Fruit fly (Drosophila melanogaster): ENCODE measurements around the gene Dph2.

Gene Dph2

dm6 chr3R:14886011-14886534 lies 7.7 kb downstream of the Dph2 start, which contains the start of the genes Rrp6, CG33331 and CG33332 (continued):
- TF ChIP-seq MESR4 (GFP tag; optimal IDR thresholded peaks at IDR 0.05) (peak; percentile 46), CG9215 (GFP tag; IDR thresholded peaks at IDR 0.05) (peak; percentile 76), zfh1 (GFP tag; IDR thresholded peaks at IDR 0.05) (peak; percentile 47; the same call in 1 of the 3 replicates), Gsc (GFP tag; IDR thresholded peaks at IDR 0.05) (no peak), grau (tag; optimal IDR thresholded peaks at IDR 0.05) (peak; percentile 80), lola (GFP tag; optimal IDR thresholded peaks at IDR 0.05) (peak in 1 of 3 experiments; percentile 69), CG4854 (GFP tag; optimal IDR thresholded peaks at IDR 0.05) (peak; percentile 31), CG17612 (GFP tag; IDR thresholded peaks at IDR 0.05) (no peak), CG4360 (GFP tag; IDR thresholded peaks at IDR 0.05) (no peak), pros (GFP tag; optimal IDR thresholded peaks at IDR 0.05) (no peak), Taf1 (GFP tag; IDR thresholded peaks at IDR 0.05) (peak; percentile 10; the same call in 1 of the 2 replicates), Trl (optimal IDR thresholded peaks at IDR 0.05) (no peak), Trl (GFP tag; optimal IDR thresholded peaks at IDR 0.05) (peak; percentile 68), HLHmδ (GFP tag; optimal IDR thresholded peaks at IDR 0.05) (no peak), org-1 (GFP tag; optimal IDR thresholded peaks at IDR 0.05) (peak; percentile 26), CG9817 (tag; optimal IDR thresholded peaks at IDR 0.05) (peak; percentile 84), Side (GFP tag; optimal IDR thresholded peaks at IDR 0.05) (peak; percentile 35), lov (optimal IDR thresholded peaks at IDR 0.05) (no peak), lov (GFP tag; IDR thresholded peaks at IDR 0.05) (no peak), CG5180 (GFP tag; optimal IDR thresholded peaks at IDR 0.05) (no peak), fd96Cb (tag; optimal IDR thresholded peaks at IDR 0.05) (peak; percentile 18), CG3838 (GFP tag; optimal IDR thresholded peaks at IDR 0.05) (peak; percentile 4), CG11695 (GFP tag; IDR thresholded peaks at IDR 0.05) (peak; percentile 64; the same call in 2 of the 3 replicates), CG13424 (tag; optimal IDR thresholded peaks at IDR 0.05) (peak; percentile 75), pzg (GFP tag; optimal IDR thresholded peaks at IDR 0.05) (peak; percentile 70), Sry-δ (GFP tag; optimal IDR thresholded peaks at IDR 0.05) (peak; percentile 50), nerfin-1 (tag; optimal IDR thresholded peaks at IDR 0.05) (peak; percentile 61), Pdp1 (GFP tag; optimal IDR thresholded peaks at IDR 0.05) (peak; percentile 29 to 59), Bteb2 (GFP tag; optimal IDR thresholded peaks at IDR 0.05) (peak; percentile 54), CG13123 (GFP tag; optimal IDR thresholded peaks at IDR 0.05) (peak; percentile 44), chif (GFP tag; optimal IDR thresholded peaks at IDR 0.05) (peak; percentile 33 to 54), Mrtf (GFP tag; IDR thresholded peaks at IDR 0.05) (no peak), Jarid2 (GFP tag; optimal IDR thresholded peaks at IDR 0.05) (no peak), HLH3B (GFP tag; IDR thresholded peaks at IDR 0.05) (peak; percentile 40; the same call in 1 of the 2 replicates), CG2116 (GFP tag; optimal IDR thresholded peaks at IDR 0.05) (peak; percentile 92), CG32772 (GFP tag; IDR thresholded peaks at IDR 0.05) (peak; percentile 47), sug (tag; optimal IDR thresholded peaks at IDR 0.05) (peak; percentile 80), Antp (GFP tag; optimal IDR thresholded peaks at IDR 0.05) (peak; percentile 60), CG10959 (GFP tag; IDR thresholded peaks at IDR 0.05) (no peak), Deaf1 (tag; optimal IDR thresholded peaks at IDR 0.05) (no peak), CG42726 (GFP tag; IDR thresholded peaks at IDR 0.05; ENCODE audit: partially characterized antibody) (no peak), CG1024 (GFP tag; IDR thresholded peaks at IDR 0.05) (no peak), Nf-YB (GFP tag; optimal IDR thresholded peaks at IDR 0.05) (peak; percentile 15), Aef1 (GFP tag; IDR thresholded peaks at IDR 0.05) (peak; percentile 67), stc (GFP tag; IDR thresholded peaks at IDR 0.05) (no peak; the same call in 1 of the 2 replicates), gro (GFP tag; optimal IDR thresholded peaks at IDR 0.05) (peak; percentile 37), CG3163 (GFP tag; optimal IDR thresholded peaks at IDR 0.05) (peak; percentile 1), Sry-β (GFP tag; optimal IDR thresholded peaks at IDR 0.05) (peak; percentile 90), oc (tag; optimal IDR thresholded peaks at IDR 0.05) (no peak), scrt (GFP tag; optimal IDR thresholded peaks at IDR 0.05) (peak; percentile 62), Hr3 (GFP tag; optimal IDR thresholded peaks at IDR 0.05) (peak; percentile 80)

Measured in whole organism, embryonic.